Fruit fly (Drosophila melanogaster): ENCODE results near the gene VAChT.

DNA sequence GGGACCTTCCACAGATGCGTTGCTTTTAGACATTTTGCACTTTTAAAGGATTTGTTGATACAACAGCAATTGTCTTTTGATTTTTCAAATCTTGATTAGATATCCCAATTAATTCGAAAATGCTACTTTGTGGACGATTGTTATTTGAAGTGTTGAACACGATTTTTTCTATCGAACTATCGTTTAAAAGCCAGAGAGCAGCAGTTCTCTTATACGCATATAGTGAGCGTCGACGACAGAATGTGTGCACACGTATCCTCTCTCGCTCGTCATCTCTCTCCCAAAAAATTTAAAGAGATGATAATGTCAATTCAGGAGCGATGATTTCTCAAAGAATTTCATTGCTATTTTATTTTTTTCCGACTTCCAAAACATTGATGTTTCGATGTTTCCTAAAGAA lies 17.2 kb downstream of the VAChT start, which contains the start of gene CG34283:
- TF ChIP-seq CG8478 (optimal IDR thresholded peaks at IDR 0.05) (no peak), CTCF (optimal IDR thresholded peaks at IDR 0.05) (no peak)

All from S2 (cell line).